Worm (Caenorhabditis elegans) whole organism, L4/young adult: ENCODE data around the gene grd-7.

ENCODE experiments used
- W03F9.2 ChIP-seq: fragments of 150-350 bp; optimal IDR thresholded peaks from 2 replicates; lab custom pipeline; 2014; ENCODE audit warnings: missing biosample characterization, missing genetic modification characterization
- dao-5 ChIP-seq: sonication (generic microtip); optimal IDR thresholded peaks from 2 replicates; lab custom pipeline; 2016; ENCODE audit warnings: missing genotype, missing genetic modification characterization, moderate library complexity, missing compliant biosample characterization
- him-1 ChIP-seq: sonication (generic microtip); optimal IDR thresholded peaks from 2 replicates; lab custom pipeline; 2016; ENCODE audit warnings: missing genotype, missing genetic modification reagents, missing genetic modification characterization, missing compliant biosample characterization

Gene grd-7

DNA sequence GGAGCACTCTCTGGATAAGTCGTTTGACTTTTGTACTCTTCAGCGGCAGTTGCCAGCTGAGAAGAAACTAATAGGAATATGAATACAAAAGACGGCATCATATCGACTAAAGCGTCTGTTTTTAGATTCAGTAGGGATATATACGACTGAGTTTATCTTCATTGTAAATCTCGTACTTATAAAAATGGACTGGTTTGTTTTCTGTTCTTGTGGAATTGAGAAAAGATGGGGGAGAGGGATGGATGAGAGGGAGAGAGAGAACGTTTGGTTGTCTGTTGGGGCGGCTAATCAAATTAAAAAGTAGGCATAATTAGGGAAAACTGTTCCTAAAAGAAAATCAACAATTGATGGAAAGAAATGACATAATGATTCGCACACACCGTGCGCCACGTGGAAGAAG is at the start of gene grd-7:
Gene grd-7 (minus strand): TSS at position 101 of the 400 bp plus-strand sequence.
- TF ChIP-seq W03F9.2 (tag; lab: Kevin White, UChicago) (no peak), dao-5 (tag; lab: Kevin White, UChicago) (no peak)

DNA sequence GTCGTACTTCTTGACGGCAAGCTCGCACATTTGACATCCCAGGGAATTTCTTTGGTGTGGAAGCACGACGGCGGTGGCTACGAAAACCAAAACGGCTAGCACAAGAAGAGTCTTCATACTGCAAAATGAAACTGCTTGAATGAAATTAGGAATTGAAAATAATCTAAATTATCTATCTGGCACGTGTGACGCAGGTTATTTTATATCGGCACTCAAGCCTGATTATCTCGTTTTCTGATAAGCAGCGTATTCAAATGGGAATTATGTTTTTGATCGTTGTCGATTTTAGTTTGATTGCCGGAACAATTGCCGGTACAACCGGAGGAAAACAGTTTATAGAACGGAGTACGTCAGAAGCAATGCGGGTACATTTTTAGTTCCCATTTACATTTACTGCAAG is 49.4 kb upstream of the grd-7 start, which contains the start of gene spp-4:
Gene spp-4 (minus strand): TSS at position 118 of the 400 bp plus-strand sequence.
- no peak for TF ChIP-seq W03F9.2 (tag; lab: Kevin White, UChicago)
- no peak for TF ChIP-seq him-1 (tag; lab: Kevin White, UChicago)
- TF ChIP-seq dao-5 (tag; lab: Kevin White, UChicago), result no peak

DNA sequence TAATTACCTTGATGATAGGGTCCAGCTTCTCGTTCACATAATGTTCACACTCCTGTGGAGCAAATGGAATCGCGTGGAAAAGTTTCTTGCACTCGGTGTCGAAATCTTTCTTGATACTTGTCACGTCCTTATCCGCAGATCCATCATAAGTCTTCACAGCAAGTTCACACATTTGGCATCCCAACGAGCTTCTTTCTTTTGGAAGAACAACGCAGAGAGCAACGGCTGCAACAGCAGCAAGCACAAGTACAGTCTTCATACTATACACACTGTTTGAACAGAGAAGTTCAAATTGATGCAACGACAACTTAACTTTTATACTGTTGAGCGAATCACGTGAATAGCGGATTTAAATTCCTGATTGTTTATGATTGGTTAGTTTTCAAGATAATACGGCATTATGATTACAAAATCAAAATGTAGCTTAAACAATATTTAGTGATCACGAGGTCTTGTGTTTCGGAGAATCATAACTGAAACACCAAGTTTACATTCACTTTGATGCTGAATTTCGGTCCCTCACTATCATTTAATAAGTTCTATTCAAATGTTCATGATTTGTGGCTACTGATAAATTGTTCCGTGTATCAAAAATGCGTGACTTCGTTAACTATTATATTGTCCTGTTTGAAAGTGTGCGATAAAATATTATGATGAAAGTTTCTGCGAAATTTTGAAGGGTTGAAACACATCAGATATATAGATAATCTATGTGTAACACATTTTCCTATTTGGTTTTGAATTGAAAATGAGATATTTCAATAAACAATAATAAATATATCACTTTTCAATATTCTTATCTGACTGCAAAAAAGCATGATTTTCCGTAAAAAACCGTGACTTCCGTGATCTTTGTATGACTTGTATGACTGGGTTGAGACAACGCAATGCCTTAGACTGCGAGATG is 47.5 kb upstream of the grd-7 start, which contains the start of the genes spp-2 and spp-6:
Gene spp-2 (minus strand): TSS at position 334 of the 907 bp plus-strand sequence.
Gene spp-6 (plus strand): TSS at position 857 of the 907 bp plus-strand sequence.
- TF ChIP-seq W03F9.2 (tag; lab: Kevin White, UChicago) (no peak), him-1 (tag; lab: Kevin White, UChicago) (no peak), dao-5 (tag; lab: Kevin White, UChicago) (no peak)

ce11 chrX:7315329-7315728 is 46.0 kb upstream of the grd-7 start, which contains the start of gene spp-3:
spp-3 (minus strand) TSS chrX:7315353.
- TF ChIP-seq him-1 (tag; lab: Kevin White, UChicago), result no peak

ce11 chrX:7314564-7314963 is 45.3 kb upstream of the grd-7 start:
- TF ChIP-seq dao-5 (tag; lab: Kevin White, UChicago) (no peak), W03F9.2 (tag; lab: Kevin White, UChicago) (no peak), him-1 (tag; lab: Kevin White, UChicago) (no peak)

DNA sequence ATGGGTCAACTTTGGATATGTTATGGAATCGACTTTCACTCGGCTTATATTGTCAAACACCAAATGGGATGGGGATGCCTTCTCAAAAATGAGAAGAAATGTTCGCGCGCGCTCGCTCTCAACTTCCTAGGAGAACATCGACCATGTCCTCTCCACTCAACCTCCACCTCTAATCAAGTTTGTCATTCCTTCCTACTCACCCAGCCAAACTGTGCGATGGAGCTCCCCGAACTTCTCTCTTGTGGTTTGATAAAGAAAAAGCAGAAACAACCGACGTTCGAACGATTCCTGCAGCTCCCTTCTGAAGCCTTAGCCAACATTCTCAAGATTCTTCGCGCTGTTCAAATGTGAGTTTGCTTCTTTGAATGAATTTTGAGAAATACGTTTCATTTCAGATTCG is 44.0 kb upstream of the grd-7 start:
- TF ChIP-seq him-1 (tag; lab: Kevin White, UChicago) (no peak), W03F9.2 (tag; lab: Kevin White, UChicago) (no peak)

ce11 chrX:7311870-7312269 is 42.6 kb upstream of the grd-7 start:
- TF ChIP-seq W03F9.2 (tag; lab: Kevin White, UChicago), result no peak

DNA sequence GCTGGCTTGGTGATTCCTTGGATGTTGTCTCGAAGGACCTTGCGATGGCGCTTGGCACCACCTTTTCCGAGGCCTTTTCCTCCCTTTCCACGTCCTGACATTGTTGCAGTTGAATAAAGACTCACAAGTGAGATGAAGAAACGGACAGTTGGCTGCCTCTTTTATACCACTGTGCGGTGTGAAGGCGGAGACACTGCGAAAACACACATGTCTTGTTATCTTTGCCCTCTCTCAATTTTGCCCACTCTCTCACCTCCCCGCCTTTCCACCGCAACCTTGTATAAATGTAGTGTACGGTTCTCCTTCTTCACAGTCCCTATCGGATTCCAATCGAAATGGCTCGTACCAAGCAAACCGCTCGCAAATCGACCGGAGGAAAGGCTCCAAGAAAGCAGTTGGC is 40.5 kb upstream of the grd-7 start, which contains the start of the genes his-38 and his-40:
Gene his-38 (minus strand): TSS at position 101 of the 400 bp plus-strand sequence.
Gene his-40 (plus strand): TSS at position 336 of the 400 bp plus-strand sequence.
- no peak for TF ChIP-seq him-1 (tag; lab: Kevin White, UChicago)
- TF ChIP-seq dao-5 (tag; lab: Kevin White, UChicago), result no peak
- no peak for TF ChIP-seq W03F9.2 (tag; lab: Kevin White, UChicago)

- TF ChIP-seq dao-5 (tag; lab: Kevin White, UChicago) (no peak), him-1 (tag; lab: Kevin White, UChicago) (no peak), W03F9.2 (tag; lab: Kevin White, UChicago) (no peak)
Measured at ce11 chrX:7306434-7306833, 37.2 kb upstream of the grd-7 start.

- TF ChIP-seq dao-5 (tag; lab: Kevin White, UChicago) (no peak), him-1 (tag; lab: Kevin White, UChicago) (no peak), W03F9.2 (tag; lab: Kevin White, UChicago) (no peak)
Measured at ce11 chrX:7305520-7306186, 36.4 kb upstream of the grd-7 start, which contains the start of gene sur-5. sur-5 (minus strand) TSS chrX:7305570.

- TF ChIP-seq dao-5 (tag; lab: Kevin White, UChicago) (no peak), W03F9.2 (tag; lab: Kevin White, UChicago) (no peak), him-1 (tag; lab: Kevin White, UChicago) (no peak)
Measured at ce11 chrX:7303115-7303514, 33.8 kb upstream of the grd-7 start.

- TF ChIP-seq dao-5 (tag; lab: Kevin White, UChicago), result no peak
- no peak for TF ChIP-seq W03F9.2 (tag; lab: Kevin White, UChicago)
- no peak for TF ChIP-seq him-1 (tag; lab: Kevin White, UChicago)
Measured at ce11 chrX:7298652-7299051, 29.4 kb upstream of the grd-7 start, which contains the start of gene K03A1.4. K03A1.4 (minus strand) TSS chrX:7298752.

- TF ChIP-seq dao-5 (tag; lab: Kevin White, UChicago), result no peak
- no peak for TF ChIP-seq W03F9.2 (tag; lab: Kevin White, UChicago)
- TF ChIP-seq him-1 (tag; lab: Kevin White, UChicago), result no peak
Measured at ce11 chrX:7296310-7296709, 27.0 kb upstream of the grd-7 start.
